Worm (Caenorhabditis elegans) whole organism, L2 larva: ENCODE results near the gene ZK666.1.

Experiments
- ama-1 ChIP-seq: fragments of 150-350 bp; optimal IDR thresholded peaks from 2 replicates; lab custom pipeline; 2018; ENCODE audit warnings: inconsistent platforms
- blmp-1 ChIP-seq: sonication (generic microtip); optimal IDR thresholded peaks from 2 replicates; lab custom pipeline; 2017; ENCODE audit warnings: missing genetic modification characterization, mild to moderate bottlenecking, missing compliant biosample characterization, antibody characterized with exemption, moderate library complexity; ENCODE audit not compliant: insufficient read depth
- nhr-237 ChIP-seq: fragments of 150-350 bp; optimal IDR thresholded peaks from 2 replicates; lab custom pipeline; 2014; ENCODE audit warnings: missing biosample characterization, missing genetic modification characterization
- snpc-4 ChIP-seq: fragments of 150-350 bp; optimal IDR thresholded peaks from 2 replicates; lab custom pipeline; 2014; ENCODE audit warnings: missing biosample characterization, missing genetic modification characterization
- unc-39 ChIP-seq: fragments of 150-350 bp; optimal IDR thresholded peaks from 2 replicates; lab custom pipeline; 2014; ENCODE audit warnings: missing biosample characterization, missing genetic modification characterization
- unc-62 ChIP-seq: fragments of 150-350 bp; optimal IDR thresholded peaks from 2 replicates; lab custom pipeline; 2014; ENCODE audit warnings: missing biosample characterization, missing genetic modification reagents, missing genetic modification characterization
- zag-1 ChIP-seq: fragments of 150-350 bp; optimal IDR thresholded peaks from 2 replicates; lab custom pipeline; 2014; ENCODE audit warnings: missing biosample characterization, missing genetic modification characterization
- ztf-11 ChIP-seq: sonication (generic microtip); optimal IDR thresholded peaks from 2 replicates; lab custom pipeline; 2017; ENCODE audit warnings: missing biosample characterization, missing genetic modification characterization

DNA sequence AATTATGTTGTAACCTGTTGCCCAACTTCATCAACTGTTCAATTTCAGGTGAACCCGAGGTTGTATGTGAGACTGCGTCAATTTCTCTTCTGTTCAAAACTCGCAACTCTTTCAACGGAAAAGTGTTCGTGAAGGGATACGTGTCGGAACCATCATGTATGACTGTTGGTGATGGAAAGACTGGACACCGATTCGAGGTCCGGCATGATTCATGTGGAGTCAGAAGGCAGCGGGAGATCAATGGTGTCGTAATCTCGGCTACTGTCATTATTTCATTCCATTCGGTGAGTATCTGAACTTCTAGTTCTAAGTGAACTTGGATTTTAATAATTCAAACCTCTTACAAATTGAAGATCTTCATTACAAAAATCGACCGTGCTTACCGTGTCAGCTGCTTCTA lies 33.3 kb downstream of the ZK666.1 start:
- TF ChIP-seq ama-1 (lab: Kevin White, UChicago) (no peak), unc-62 (no peak), unc-39 (no peak), ztf-11 (no peak), snpc-4 (tag; lab: Kevin White, UChicago) (no peak), zag-1 (tag; lab: Kevin White, UChicago) (no peak), blmp-1 (tag; lab: Kevin White, UChicago) (no peak), nhr-237 (tag; lab: Kevin White, UChicago) (no peak)
